Fruit fly (Drosophila melanogaster) whole organism, embryonic: Measurements from ENCODE around the gene TTLL15.
A peak's percentile ranks its signal among the peaks of the same experiment; 100 is the strongest.

Source experiments
- Bdp1 ChIP-seq: fragments of 200-800 bp; sonication (Bioruptor generic); optimal IDR thresholded peaks from 3 replicates; lab custom pipeline; 2016; ENCODE audit warnings: missing biosample characterization, missing genetic modification characterization
- CG10431 ChIP-seq: fragments of 200-800 bp; sonication (Bioruptor generic); optimal IDR thresholded peaks from 3 replicates; lab custom pipeline; 2018; ENCODE audit warnings: missing biosample characterization, mild to moderate bottlenecking, missing genetic modification characterization
- CG10543 ChIP-seq: fragments of 200-800 bp; sonication (Bioruptor generic); optimal IDR thresholded peaks from 3 replicates; lab custom pipeline; 2017; ENCODE audit warnings: missing biosample characterization, mild to moderate bottlenecking, missing genetic modification characterization, moderate library complexity
- CG11398 ChIP-seq: fragments of 200-800 bp; sonication (Bioruptor generic); optimal IDR thresholded peaks from 2 replicates; lab custom pipeline; 2016; ENCODE audit warnings: missing biosample characterization, missing genetic modification characterization
- CG11696 ChIP-seq: fragments of 200-800 bp; sonication (Bioruptor generic); IDR thresholded peaks from 2 replicates; pipeline ENCODE4 v1.3.6; 2022; ENCODE audit warnings: missing biosample characterization, missing genetic modification characterization
- CG12071 ChIP-seq: fragments of 200-800 bp; sonication (Bioruptor generic); optimal IDR thresholded peaks from 3 replicates; lab custom pipeline; 2018; ENCODE audit warnings: missing biosample characterization, mild to moderate bottlenecking, missing genetic modification characterization
- CG14441 ChIP-seq: fragments of 200-800 bp; sonication (Bioruptor generic); IDR thresholded peaks from 2 replicates; pipeline ENCODE4 v1.3.6; 2022; ENCODE audit warnings: missing biosample characterization, missing genetic modification characterization
- CG14667 ChIP-seq: fragments of 200-800 bp; sonication (Bioruptor generic); IDR thresholded peaks from 2 replicates; pipeline ENCODE4 v1.3.6; 2022; ENCODE audit warnings: missing biosample characterization, missing genetic modification characterization
- CG1603 ChIP-seq: fragments of 200-800 bp; sonication (Bioruptor generic); optimal IDR thresholded peaks from 2 replicates; lab custom pipeline; 2019; ENCODE audit warnings: missing biosample characterization, mild to moderate bottlenecking, missing genetic modification characterization, moderate library complexity
- CG16813 ChIP-seq: fragments of 200-800 bp; sonication (Bioruptor generic); IDR thresholded peaks from 3 replicates; pipeline ENCODE4 v1.3.6; 2022; ENCODE audit warnings: missing biosample characterization, missing genetic modification characterization; ENCODE audit not compliant: partially characterized antibody
- CG18011 ChIP-seq: fragments of 200-800 bp; sonication (Bioruptor generic); optimal IDR thresholded peaks from 2 replicates; lab custom pipeline; 2017; ENCODE audit warnings: missing biosample characterization, missing genetic modification characterization, mild to moderate bottlenecking, moderate library complexity, missing genotype
- CG3163 ChIP-seq: fragments of 200-800 bp; sonication (Bioruptor generic); optimal IDR thresholded peaks from 3 replicates; lab custom pipeline; 2016; ENCODE audit warnings: missing biosample characterization, missing genetic modification characterization
- CG34224 ChIP-seq: fragments of 200-800 bp; sonication (Bioruptor generic); IDR thresholded peaks from 3 replicates; pipeline ENCODE4 v1.3.6; 2022; ENCODE audit warnings: missing biosample characterization, missing genetic modification characterization; ENCODE audit not compliant: partially characterized antibody
- CG4282 ChIP-seq: fragments of 200-800 bp; sonication (Bioruptor generic); optimal IDR thresholded peaks from 2 replicates; lab custom pipeline; 2016; ENCODE audit warnings: missing biosample characterization, missing genetic modification characterization
- CG6765 ChIP-seq: fragments of 200-800 bp; sonication (Bioruptor generic); optimal IDR thresholded peaks from 3 replicates; lab custom pipeline; 2017; ENCODE audit warnings: missing biosample characterization, mild to moderate bottlenecking, missing genetic modification characterization
- CG7271 ChIP-seq: fragments of 200-800 bp; sonication (Bioruptor generic); optimal IDR thresholded peaks from 2 replicates; lab custom pipeline; 2018; ENCODE audit warnings: missing biosample characterization, mild to moderate bottlenecking, missing genetic modification characterization, moderate library complexity
- CG7928 ChIP-seq: fragments of 200-800 bp; sonication (Bioruptor generic); optimal IDR thresholded peaks from 2 replicates; lab custom pipeline; 2017; ENCODE audit warnings: missing biosample characterization, mild to moderate bottlenecking, missing genetic modification characterization
- CG9727 ChIP-seq: fragments of 200-800 bp; sonication (Bioruptor generic); optimal IDR thresholded peaks from 3 replicates; lab custom pipeline; 2017; ENCODE audit warnings: missing biosample characterization, mild to moderate bottlenecking, missing genetic modification characterization
- CG9817 ChIP-seq: fragments of 200-800 bp; sonication (Bioruptor generic); optimal IDR thresholded peaks from 2 replicates; lab custom pipeline; 2018; ENCODE audit warnings: missing biosample characterization, mild to moderate bottlenecking, missing genetic modification characterization, moderate library complexity
- Doc2 ChIP-seq: fragments of 200-800 bp; sonication (Bioruptor generic); IDR thresholded peaks from 2 replicates; pipeline ENCODE4 v1.3.6; 2022; ENCODE audit warnings: missing biosample characterization, missing genetic modification characterization
- E2f1 ChIP-seq: fragments of 200-800 bp; sonication (Bioruptor generic); IDR thresholded peaks from 2 replicates; pipeline ENCODE4 v1.3.6; 2022; ENCODE audit warnings: missing biosample characterization, missing genetic modification characterization
- GATAe ChIP-seq: fragments of 200-800 bp; sonication (Bioruptor generic); conservative IDR thresholded peaks from 2 replicates; pipeline ENCODE4 v1.3.6; 2022; ENCODE audit warnings: missing biosample characterization, missing genetic modification characterization
- HHEX ChIP-seq: fragments of 200-800 bp; sonication (Bioruptor generic); optimal IDR thresholded peaks from 3 replicates; lab custom pipeline; 2017; ENCODE audit warnings: missing biosample characterization, mild to moderate bottlenecking, missing genetic modification characterization, missing genetic modification reagents
- Hand ChIP-seq: fragments of 200-800 bp; sonication (Bioruptor generic); optimal IDR thresholded peaks from 2 replicates; lab custom pipeline; 2017; ENCODE audit warnings: mild to moderate bottlenecking, missing biosample characterization, missing genetic modification reagents, missing genetic modification characterization
- Hey ChIP-seq: fragments of 200-800 bp; sonication (Bioruptor generic); optimal IDR thresholded peaks from 3 replicates; lab custom pipeline; 2018; ENCODE audit warnings: missing biosample characterization, mild to moderate bottlenecking, missing genetic modification characterization
- MBD-R2 ChIP-seq: fragments of 200-800 bp; sonication (Bioruptor generic); IDR thresholded peaks from 2 replicates; pipeline ENCODE4 v1.3.6; 2022; ENCODE audit warnings: missing biosample characterization, missing genetic modification characterization
- Mad ChIP-seq: fragments of 200-800 bp; sonication (Bioruptor generic); optimal IDR thresholded peaks from 2 replicates; lab custom pipeline; 2016; ENCODE audit warnings: missing biosample characterization, missing genetic modification characterization
- Med ChIP-seq: fragments of 200-800 bp; sonication (Bioruptor generic); peaks from one replicate; lab custom pipeline; 2016; ENCODE audit warnings: missing biosample characterization, missing genetic modification characterization, mild to moderate bottlenecking, inconsistent platforms, moderate library complexity
- Mrtf ChIP-seq: fragments of 200-800 bp; sonication (Bioruptor generic); IDR thresholded peaks from 3 replicates; pipeline ENCODE4 v1.3.6; 2022; ENCODE audit warnings: missing biosample characterization, missing genetic modification characterization
- Pdp1 ChIP-seq, 2 experiments: fragments of 200-800 bp; sonication (Bioruptor generic); optimal IDR thresholded peaks; 3 replicates each; lab custom pipeline; 2016; ENCODE audit warnings: missing biosample characterization in 2 of 2, missing genetic modification characterization in 2 of 2, mild to moderate bottlenecking in 1 of 2, moderate library complexity in 1 of 2
- Taf1 ChIP-seq: fragments of 200-800 bp; sonication (Bioruptor generic); IDR thresholded peaks from 2 replicates; pipeline ENCODE4 v1.3.6; 2022; ENCODE audit warnings: missing biosample characterization, missing genetic modification characterization
- aop ChIP-seq: fragments of 200-800 bp; sonication (Bioruptor generic); IDR thresholded peaks from 2 replicates; pipeline ENCODE4 v1.3.6; 2022; ENCODE audit warnings: missing biosample characterization, missing genetic modification characterization
- bigmax ChIP-seq: fragments of 200-800 bp; sonication (Bioruptor generic); optimal IDR thresholded peaks from 2 replicates; lab custom pipeline; 2018; ENCODE audit warnings: missing biosample characterization, mild to moderate bottlenecking, missing genetic modification characterization
- crp ChIP-seq, 2 experiments: fragments of 200-800 bp; sonication (Bioruptor generic); optimal IDR thresholded peaks; 2 replicates in 1 of 2; 3 replicates in 1 of 2; lab custom pipeline; 2017; ENCODE audit warnings: missing biosample characterization in 2 of 2, missing genetic modification characterization in 2 of 2, mild to moderate bottlenecking in 1 of 2, moderate library complexity in 1 of 2
- fd102C ChIP-seq: fragments of 200-800 bp; sonication (Bioruptor generic); optimal IDR thresholded peaks from 2 replicates; lab custom pipeline; 2018; ENCODE audit warnings: missing biosample characterization, mild to moderate bottlenecking, missing genetic modification characterization, moderate library complexity
- gfzf ChIP-seq: fragments of 200-800 bp; sonication (Bioruptor generic); optimal IDR thresholded peaks from 2 replicates; lab custom pipeline; 2016; ENCODE audit warnings: missing biosample characterization, mild to moderate bottlenecking, missing genetic modification characterization, moderate library complexity
- gsb ChIP-seq: fragments of 200-800 bp; sonication (Bioruptor generic); IDR thresholded peaks from 2 replicates; pipeline ENCODE4 v1.3.6; 2022; ENCODE audit warnings: missing biosample characterization, missing genetic modification characterization
- hkb ChIP-seq, 2 experiments: fragments of 200-800 bp in 1 of 2; fragments of >200 bp in 1 of 2; sonication (Bioruptor generic) in 1 of 2; IDR thresholded peaks in 1 of 2; optimal IDR thresholded peaks in 1 of 2; 2 replicates each; pipeline versions ENCODE4 v1.3.6 to Lab custom; 2017 to 2022; ENCODE audit warnings: missing biosample characterization in 1 of 2, missing genetic modification characterization in 1 of 2
- jing ChIP-seq: fragments of 200-800 bp; sonication (Bioruptor generic); optimal IDR thresholded peaks from 2 replicates; lab custom pipeline; 2018; ENCODE audit warnings: missing biosample characterization, mild to moderate bottlenecking, missing genetic modification characterization
- lmd ChIP-seq: fragments of 200-800 bp; sonication (Bioruptor generic); IDR thresholded peaks from 2 replicates; pipeline ENCODE4 v1.3.6; 2022; ENCODE audit warnings: missing biosample characterization, missing genetic modification characterization
- nau ChIP-seq: fragments of 200-800 bp; sonication (Bioruptor generic); optimal IDR thresholded peaks from 3 replicates; lab custom pipeline; 2017; ENCODE audit warnings: missing biosample characterization, mild to moderate bottlenecking, missing genetic modification characterization, missing genetic modification reagents
- nerfin-1 ChIP-seq: fragments of 200-800 bp; sonication (Bioruptor generic); optimal IDR thresholded peaks from 3 replicates; lab custom pipeline; 2019; ENCODE audit warnings: missing biosample characterization, mild to moderate bottlenecking, missing genetic modification characterization, moderate library complexity
- nerfin-2 ChIP-seq: fragments of 200-800 bp; sonication (Bioruptor generic); IDR thresholded peaks from 2 replicates; pipeline ENCODE4 v1.3.6; 2022; ENCODE audit warnings: missing biosample characterization, missing genetic modification characterization; ENCODE audit not compliant: partially characterized antibody
- sd ChIP-seq: fragments of 200-800 bp; sonication (Bioruptor generic); optimal IDR thresholded peaks from 3 replicates; lab custom pipeline; 2018; ENCODE audit warnings: missing biosample characterization, mild to moderate bottlenecking, missing genetic modification characterization, moderate library complexity
- sens ChIP-seq: fragments of 200-800 bp; sonication (Bioruptor generic); peaks from one replicate; lab custom pipeline; 2016; ENCODE audit warnings: missing biosample characterization, missing genetic modification characterization
- slp2 ChIP-seq: fragments of 200-800 bp; sonication (Bioruptor generic); optimal IDR thresholded peaks from 2 replicates; lab custom pipeline; 2016; ENCODE audit warnings: missing biosample characterization, missing genetic modification characterization
- so ChIP-seq: fragments of 200-800 bp; sonication (Bioruptor generic); IDR thresholded peaks from 3 replicates; pipeline ENCODE4 v1.3.6; 2022; ENCODE audit warnings: missing biosample characterization, missing genetic modification characterization
- tap ChIP-seq: fragments of 200-800 bp; optimal IDR thresholded peaks from 3 replicates; lab custom pipeline; 2019; ENCODE audit warnings: missing biosample characterization, mild to moderate bottlenecking, missing genetic modification characterization, moderate library complexity
- ttk ChIP-seq: fragments of 200-800 bp; sonication (Bioruptor generic); IDR thresholded peaks from 2 replicates; pipeline ENCODE4 v2.1.2; 2022; ENCODE audit warnings: missing biosample characterization, missing genetic modification characterization

The TTLL15 gene

DNA sequence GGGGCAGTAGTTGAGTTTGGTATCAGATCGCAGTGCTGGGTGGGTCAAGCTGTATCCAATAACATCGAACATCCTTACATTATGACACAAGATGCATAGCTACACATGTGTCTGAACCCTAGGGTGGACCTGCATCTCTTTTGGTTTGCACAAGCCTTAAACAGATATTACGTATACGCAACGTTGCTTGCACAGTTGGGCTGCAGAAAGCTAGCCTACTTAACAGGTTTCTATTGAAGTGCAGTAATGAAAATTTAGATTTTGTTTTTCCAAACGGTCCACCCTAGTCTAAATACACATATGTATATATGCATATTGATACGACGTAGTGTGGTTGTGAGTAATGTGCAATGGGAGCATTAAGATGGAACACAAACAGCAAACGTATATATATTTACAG lies 39.8 kb upstream of the TTLL15 start:
- TF ChIP-seq nerfin-2 (GFP tag; lab: Robert Waterston, UW) = no peak
- TF ChIP-seq CG11398 (GFP tag; lab: Kevin White, UChicago) = no peak
- TF ChIP-seq CG14667 = no peak
- no peak for TF ChIP-seq Pdp1 (GFP tag; optimal IDR thresholded peaks at IDR 0.05; lab: Kevin White, UChicago)
- TF ChIP-seq HHEX = no peak
- TF ChIP-seq Hey (tag; lab: Kevin White, UChicago) = no peak
- 0 out of 2 replicates have a peak, but pooled peaks have one; percentile 8 for TF ChIP-seq aop (GFP tag; lab: Robert Waterston, UW)
- no peak for TF ChIP-seq CG12071 (GFP tag; lab: Kevin White, UChicago)
- TF ChIP-seq CG1603 = no peak
- TF ChIP-seq CG6765 (GFP tag; lab: Kevin White, UChicago) = no peak
- no peak for TF ChIP-seq gfzf
- TF ChIP-seq Mad = no peak
- TF ChIP-seq nau (GFP tag; lab: Kevin White, UChicago) = no peak
- 0 out of 2 replicates have a peak, but pooled peaks have one; percentile 17 for TF ChIP-seq E2f1 (GFP tag; lab: Robert Waterston, UW)
- no peak for TF ChIP-seq GATAe (GFP tag; lab: Robert Waterston, UW)
- no peak for TF ChIP-seq CG10431 (GFP tag; lab: Kevin White, UChicago)
- no peak for TF ChIP-seq Hand (GFP tag; lab: Kevin White, UChicago)
- TF ChIP-seq crp (GFP tag; optimal IDR thresholded peaks at IDR 0.05; lab: Kevin White, UChicago) = no peak
- TF ChIP-seq CG9727 = no peak
- peak; percentile 27; the same call in 1 of the 2 replicates for TF ChIP-seq lmd (GFP tag; lab: Robert Waterston, UW)
- TF ChIP-seq CG7271 (tag; lab: Kevin White, UChicago) = no peak
- no peak for TF ChIP-seq Bdp1
- TF ChIP-seq hkb (optimal IDR thresholded peaks at IDR 0.05; lab: Kevin White, UChicago) = no peak
- TF ChIP-seq hkb (GFP tag; IDR thresholded peaks at IDR 0.05; lab: Robert Waterston, UW) = 0 out of 2 replicates have a peak, but pooled peaks have one; percentile 13
- no peak for TF ChIP-seq CG34224 (GFP tag; lab: Robert Waterston, UW)
- no peak for TF ChIP-seq CG18011
- no peak for TF ChIP-seq nerfin-1
- TF ChIP-seq gsb (GFP tag; lab: Robert Waterston, UW) = no peak
- TF ChIP-seq so (GFP tag; lab: Robert Waterston, UW) = no peak
- TF ChIP-seq CG9817 (tag; lab: Kevin White, UChicago) = no peak
- no peak for TF ChIP-seq bigmax
- 0 out of 3 replicates have a peak, but pooled peaks have one; percentile 21 for TF ChIP-seq Mrtf (GFP tag; lab: Robert Waterston, UW)
- 0 out of 2 replicates have a peak, but pooled peaks have one; percentile 16 for TF ChIP-seq CG11696 (GFP tag; lab: Robert Waterston, UW)
- no peak for TF ChIP-seq slp2 (GFP tag; lab: Kevin White, UChicago)
- TF ChIP-seq sd (tag; lab: Kevin White, UChicago) = no peak
- peak; percentile 57 for TF ChIP-seq sens (GFP tag; lab: Kevin White, UChicago)
- no peak for TF ChIP-seq CG10543 (GFP tag; lab: Kevin White, UChicago)
- TF ChIP-seq jing = no peak
- no peak for TF ChIP-seq Doc2 (GFP tag; lab: Robert Waterston, UW)
- TF ChIP-seq CG16813 = no peak
- TF ChIP-seq CG7928 (GFP tag; lab: Kevin White, UChicago) = no peak
- TF ChIP-seq Med = peak; percentile 74
- TF ChIP-seq MBD-R2 (GFP tag; lab: Robert Waterston, UW) = no peak
- no peak for TF ChIP-seq CG4282 (GFP tag; lab: Kevin White, UChicago)
- TF ChIP-seq CG14441 (GFP tag; lab: Robert Waterston, UW) = 0 out of 2 replicates have a peak, but pooled peaks have one; percentile 19
- TF ChIP-seq ttk (GFP tag; lab: Robert Waterston, UW) = 0 out of 2 replicates have a peak, but pooled peaks have one; percentile 19
- TF ChIP-seq Taf1 = 0 out of 2 replicates have a peak, but pooled peaks have one; percentile 49
- TF ChIP-seq CG3163 (GFP tag; lab: Kevin White, UChicago) = no peak
- TF ChIP-seq tap (tag; lab: Kevin White, UChicago) = no peak
- no peak for TF ChIP-seq fd102C (GFP tag; lab: Kevin White, UChicago)
